Worm (Caenorhabditis elegans) whole organism, late embryonic: ENCODE measurements around the gene pacs-1.

Experiments used
- K09A11.1 ChIP-seq: sonication (generic microtip); optimal IDR thresholded peaks from 2 replicates; lab custom pipeline; 2017; ENCODE audit warnings: antibody characterized with exemption, mild to moderate bottlenecking, missing genetic modification characterization, missing compliant biosample characterization; ENCODE audit not compliant: insufficient read depth
- T23F11.4 ChIP-seq: fragments of 200-800 bp; sonication (Bioruptor generic); optimal IDR thresholded peaks from 2 replicates; lab custom pipeline; 2018; ENCODE audit warnings: mild to moderate bottlenecking, missing genetic modification characterization, missing compliant biosample characterization
- Y22D7AL.16 ChIP-seq: sonication (generic microtip); optimal IDR thresholded peaks from 2 replicates; lab custom pipeline; 2016; ENCODE audit warnings: missing genetic modification characterization, missing compliant biosample characterization
- ceh-22 ChIP-seq: sonication (generic microtip); optimal IDR thresholded peaks from 2 replicates; lab custom pipeline; 2017; ENCODE audit warnings: missing biosample characterization, missing genetic modification characterization
- ceh-24 ChIP-seq: sonication (generic microtip); optimal IDR thresholded peaks from 2 replicates; lab custom pipeline; 2016; ENCODE audit warnings: mild to moderate bottlenecking, missing genetic modification characterization, missing compliant biosample characterization
- ceh-30 ChIP-seq: fragments of 150-350 bp; optimal IDR thresholded peaks from 2 replicates; lab custom pipeline; 2014; ENCODE audit warnings: missing biosample characterization, missing genetic modification characterization
- ceh-34 ChIP-seq: sonication (generic microtip); optimal IDR thresholded peaks from 2 replicates; lab custom pipeline; 2016; ENCODE audit warnings: mild to moderate bottlenecking, missing genetic modification characterization, missing compliant biosample characterization
- ceh-48 ChIP-seq: sonication (generic microtip); optimal IDR thresholded peaks from 2 replicates; lab custom pipeline; 2016; ENCODE audit warnings: missing genetic modification characterization, inconsistent platforms, missing compliant biosample characterization
- che-1 ChIP-seq: sonication (generic microtip); optimal IDR thresholded peaks from 2 replicates; lab custom pipeline; 2016; ENCODE audit warnings: mild to moderate bottlenecking, missing genetic modification characterization, missing compliant biosample characterization
- dve-1 ChIP-seq: sonication (generic microtip); optimal IDR thresholded peaks from 2 replicates; lab custom pipeline; 2017; ENCODE audit warnings: antibody characterized with exemption, mild to moderate bottlenecking, missing genetic modification characterization, missing compliant biosample characterization
- elt-2 ChIP-seq: sonication (generic microtip); optimal IDR thresholded peaks from 2 replicates; lab custom pipeline; 2016; ENCODE audit warnings: missing genetic modification reagents, missing genetic modification characterization, missing compliant biosample characterization
- eyg-1 ChIP-seq: sonication (generic microtip); optimal IDR thresholded peaks from 2 replicates; lab custom pipeline; 2016; ENCODE audit warnings: missing genotype, missing genetic modification characterization, missing compliant biosample characterization
- fax-1 ChIP-seq: sonication (generic microtip); optimal IDR thresholded peaks from 2 replicates; lab custom pipeline; 2016; ENCODE audit warnings: missing genotype, missing genetic modification characterization, missing compliant biosample characterization
- hlh-15 ChIP-seq: sonication (generic microtip); optimal IDR thresholded peaks from 2 replicates; lab custom pipeline; 2016; ENCODE audit warnings: missing genetic modification characterization, missing compliant biosample characterization
- hlh-6 ChIP-seq: sonication (generic microtip); optimal IDR thresholded peaks from 2 replicates; lab custom pipeline; 2016; ENCODE audit warnings: missing genotype, missing genetic modification characterization, missing compliant biosample characterization
- hlh-8 ChIP-seq: sonication (generic microtip); optimal IDR thresholded peaks from 2 replicates; lab custom pipeline; 2016; ENCODE audit warnings: missing genotype, missing genetic modification characterization, missing compliant biosample characterization
- lim-6 ChIP-seq: sonication (generic microtip); optimal IDR thresholded peaks from 2 replicates; lab custom pipeline; 2016; ENCODE audit warnings: missing genetic modification characterization, missing compliant biosample characterization
- madf-2 ChIP-seq: sonication (generic microtip); optimal IDR thresholded peaks from 2 replicates; lab custom pipeline; 2017; ENCODE audit warnings: missing genetic modification characterization, missing compliant biosample characterization
- mec-3 ChIP-seq: sonication (generic microtip); optimal IDR thresholded peaks from 2 replicates; lab custom pipeline; 2016; ENCODE audit warnings: borderline replicate concordance, missing genetic modification characterization, missing compliant biosample characterization
- nhr-11 ChIP-seq: fragments of 150-350 bp; optimal IDR thresholded peaks from 2 replicates; lab custom pipeline; 2014; ENCODE audit warnings: missing biosample characterization, missing genetic modification characterization
- nhr-232 ChIP-seq: sonication (generic microtip); optimal IDR thresholded peaks from 2 replicates; lab custom pipeline; 2016; ENCODE audit warnings: missing genetic modification characterization, missing compliant biosample characterization
- npax-4 ChIP-seq: sonication (generic microtip); optimal IDR thresholded peaks from 2 replicates; lab custom pipeline; 2016; ENCODE audit warnings: missing genetic modification characterization, missing compliant biosample characterization
- odd-2 ChIP-seq: sonication (generic microtip); optimal IDR thresholded peaks from 2 replicates; lab custom pipeline; 2017; ENCODE audit warnings: antibody characterized with exemption, mild to moderate bottlenecking, missing genetic modification characterization, missing compliant biosample characterization
- pha-2 ChIP-seq: sonication (generic microtip); optimal IDR thresholded peaks from 2 replicates; lab custom pipeline; 2017; ENCODE audit warnings: mild to moderate bottlenecking, missing genetic modification characterization, missing compliant biosample characterization
- pros-1 ChIP-seq: fragments of 150-350 bp; optimal IDR thresholded peaks from 2 replicates; lab custom pipeline; 2014; ENCODE audit warnings: missing biosample characterization, missing genetic modification reagents, missing genetic modification characterization
- ref-2 ChIP-seq: sonication (generic microtip); optimal IDR thresholded peaks from 2 replicates; lab custom pipeline; 2016; ENCODE audit warnings: missing genetic modification characterization, missing compliant biosample characterization
- rnt-1 ChIP-seq: sonication (generic microtip); optimal IDR thresholded peaks from 2 replicates; lab custom pipeline; 2016; ENCODE audit warnings: missing genetic modification characterization, missing compliant biosample characterization
- sdc-2 ChIP-seq: sonication (generic microtip); optimal IDR thresholded peaks from 2 replicates; lab custom pipeline; 2016; ENCODE audit warnings: missing genotype, missing genetic modification characterization, missing compliant biosample characterization
- sox-2 ChIP-seq: fragments of 200-800 bp; sonication (Bioruptor generic); IDR thresholded peaks from 2 replicates; pipeline ENCODE4 v1.3.6; 2022; ENCODE audit warnings: missing genetic modification reagents, missing genetic modification characterization, missing compliant biosample characterization
- tbx-2 ChIP-seq: sonication (generic microtip); optimal IDR thresholded peaks from 2 replicates; lab custom pipeline; 2016; ENCODE audit warnings: missing genetic modification characterization, missing compliant biosample characterization
- ttx-3 ChIP-seq: sonication (generic microtip); optimal IDR thresholded peaks from 2 replicates; lab custom pipeline; 2016; ENCODE audit warnings: missing genetic modification reagents, missing genetic modification characterization, missing compliant biosample characterization
- unc-3 ChIP-seq, 2 experiments: fragments of 200-800 bp in 1 of 2; sonication (Bioruptor generic) in 1 of 2; sonication (generic microtip) in 1 of 2; conservative IDR thresholded peaks in 1 of 2; optimal IDR thresholded peaks in 1 of 2; 2 replicates each; pipeline versions ENCODE4 v1.3.6 to Lab custom; 2016 to 2022; ENCODE audit warnings: missing compliant biosample characterization in 2 of 2, missing genetic modification characterization in 2 of 2, missing genetic modification reagents in 1 of 2
- unc-55 ChIP-seq: sonication (generic microtip); optimal IDR thresholded peaks from 2 replicates; lab custom pipeline; 2017; ENCODE audit warnings: missing biosample characterization, missing genetic modification reagents, missing genetic modification characterization
- unc-86 ChIP-seq: sonication (generic microtip); optimal IDR thresholded peaks from 2 replicates; lab custom pipeline; 2016; ENCODE audit warnings: missing genetic modification characterization, missing compliant biosample characterization
- zip-5 ChIP-seq: sonication (generic microtip); optimal IDR thresholded peaks from 2 replicates; lab custom pipeline; 2016; ENCODE audit warnings: missing genetic modification characterization, missing compliant biosample characterization
- ztf-16 ChIP-seq: sonication (generic microtip); optimal IDR thresholded peaks from 2 replicates; lab custom pipeline; 2017; ENCODE audit warnings: missing genetic modification characterization, missing compliant biosample characterization

Gene pacs-1

DNA sequence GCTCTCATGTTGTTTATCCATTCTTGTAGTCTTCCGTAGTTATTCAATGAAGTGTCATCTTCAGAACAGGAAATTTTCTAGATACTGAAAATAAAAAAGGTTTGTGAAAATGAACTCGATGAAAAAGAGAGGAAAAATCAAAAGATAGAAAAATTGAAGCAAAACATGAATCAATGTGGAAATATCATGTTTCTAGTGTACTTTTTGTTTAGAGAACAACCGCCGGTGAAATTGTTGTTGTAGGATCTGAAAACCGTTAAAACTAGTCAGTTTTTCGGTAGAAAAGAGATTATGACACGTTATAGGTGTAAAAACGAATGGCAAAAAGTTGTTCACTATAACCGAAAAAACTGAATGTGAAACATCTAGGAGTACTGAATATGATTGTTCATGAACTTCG, at the start of gene pacs-1:
TSS of gene pacs-1 (minus strand) at position 101 of the 400 bp plus-strand sequence.
- TF ChIP-seq ceh-30 (tag; lab: Kevin White, UChicago) = no peak
- no peak for TF ChIP-seq sdc-2 (tag; lab: Kevin White, UChicago)
- no peak for TF ChIP-seq nhr-232 (tag; lab: Kevin White, UChicago)
- TF ChIP-seq mec-3 = no peak

DNA sequence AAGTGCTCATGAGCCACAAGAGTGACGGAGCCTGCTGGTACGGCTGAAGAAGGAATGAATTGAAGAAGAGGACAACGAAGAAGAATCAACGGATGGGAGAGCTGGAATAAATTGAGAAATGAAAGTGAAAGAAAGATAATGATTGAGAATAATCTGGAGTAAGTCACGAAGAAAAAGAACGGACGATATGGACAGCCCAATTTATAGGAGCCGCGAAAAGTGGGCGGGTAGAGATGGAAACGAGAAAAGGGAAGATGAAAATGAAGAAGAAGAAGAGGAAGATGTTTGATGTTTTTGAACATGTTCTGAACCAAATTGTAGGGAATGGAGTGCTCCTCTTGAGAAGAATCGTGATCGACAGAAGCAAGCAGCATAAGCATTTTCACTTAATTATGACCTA, 49.3 kb upstream of the pacs-1 start, which contains the start of gene slc-17.7:
TSS of gene slc-17.7 (minus strand) at position 101 of the 400 bp plus-strand sequence.
- TF ChIP-seq elt-2 (tag; lab: Kevin White, UChicago) (no peak), K09A11.1 (tag; lab: Kevin White, UChicago) (no peak), T23F11.4 (GFP tag; lab: Kevin White, UChicago) (no peak), tbx-2 (tag; lab: Kevin White, UChicago) (no peak), madf-2 (tag; lab: Kevin White, UChicago) (no peak), lim-6 (tag; lab: Kevin White, UChicago) (no peak), hlh-6 (tag; lab: Kevin White, UChicago) (no peak), rnt-1 (tag; lab: Kevin White, UChicago) (no peak), npax-4 (no peak)

DNA sequence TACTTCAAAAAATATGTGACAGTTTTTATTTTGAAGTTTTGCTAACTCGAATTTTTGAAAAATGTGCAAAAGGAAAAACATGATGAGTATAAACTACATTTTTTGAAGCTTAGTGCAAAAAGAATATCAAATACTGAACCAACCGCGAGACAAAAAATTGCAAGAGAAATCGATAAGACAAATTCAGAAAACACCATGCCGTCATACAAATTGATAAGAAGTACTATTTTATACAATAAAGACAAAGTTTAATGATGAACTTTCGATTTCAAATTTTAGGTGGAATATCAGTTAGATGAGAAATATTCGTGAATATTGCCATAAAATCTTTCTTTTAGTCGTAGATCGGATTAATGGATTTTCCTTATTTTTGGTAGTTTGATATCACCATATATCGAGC, 45.6 kb upstream of the pacs-1 start:
- TF ChIP-seq ceh-34 (tag; lab: Kevin White, UChicago) (no peak), eyg-1 (tag; lab: Kevin White, UChicago) (no peak), che-1 (tag; lab: Kevin White, UChicago) (no peak), odd-2 (no peak)

DNA sequence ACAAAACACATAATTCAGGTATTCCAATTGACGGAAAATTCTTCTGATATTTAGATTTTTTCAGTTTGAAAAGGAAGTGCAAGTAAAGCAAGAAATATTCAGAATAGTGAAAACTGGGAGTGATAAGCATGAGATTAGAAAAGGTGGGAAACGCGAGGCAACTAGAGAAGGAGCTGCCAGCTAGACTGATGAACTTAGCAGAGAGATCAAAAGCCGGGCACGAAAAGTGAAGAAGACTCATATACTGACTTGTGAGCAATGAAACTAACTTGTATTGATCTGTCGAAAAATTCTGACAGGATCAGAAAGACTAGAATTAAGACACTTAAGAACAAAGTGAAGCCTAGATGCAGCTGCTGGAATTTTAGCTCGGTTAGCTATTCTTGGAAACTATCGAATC, 44.4 kb upstream of the pacs-1 start, which contains the start of gene nhr-36:
TSS of gene nhr-36 (minus strand) at position 101 of the 400 bp plus-strand sequence.
- TF ChIP-seq madf-2 (tag; lab: Kevin White, UChicago) (no peak), ceh-24 (no peak), unc-55 (GFP tag; lab: Kevin White, UChicago) (no peak), npax-4 (no peak), odd-2 (no peak), ttx-3 (tag; lab: Kevin White, UChicago) (no peak), Y22D7AL.16 (tag; lab: Kevin White, UChicago) (no peak), ref-2 (no peak), zip-5 (tag; lab: Kevin White, UChicago) (no peak), unc-86 (tag; lab: Kevin White, UChicago) (no peak), pros-1 (tag; lab: Kevin White, UChicago) (no peak), fax-1 (tag; lab: Kevin White, UChicago) (no peak), mec-3 (no peak), dve-1 (tag; lab: Kevin White, UChicago) (no peak), che-1 (tag; lab: Kevin White, UChicago) (no peak), hlh-15 (tag; lab: Kevin White, UChicago) (no peak), ceh-48 (tag; lab: Kevin White, UChicago) (no peak), nhr-232 (tag; lab: Kevin White, UChicago) (no peak), ztf-16 (tag; lab: Kevin White, UChicago) (no peak), K09A11.1 (tag; lab: Kevin White, UChicago) (no peak)
- TF ChIP-seq, all 69 proteins: peak for 0

DNA sequence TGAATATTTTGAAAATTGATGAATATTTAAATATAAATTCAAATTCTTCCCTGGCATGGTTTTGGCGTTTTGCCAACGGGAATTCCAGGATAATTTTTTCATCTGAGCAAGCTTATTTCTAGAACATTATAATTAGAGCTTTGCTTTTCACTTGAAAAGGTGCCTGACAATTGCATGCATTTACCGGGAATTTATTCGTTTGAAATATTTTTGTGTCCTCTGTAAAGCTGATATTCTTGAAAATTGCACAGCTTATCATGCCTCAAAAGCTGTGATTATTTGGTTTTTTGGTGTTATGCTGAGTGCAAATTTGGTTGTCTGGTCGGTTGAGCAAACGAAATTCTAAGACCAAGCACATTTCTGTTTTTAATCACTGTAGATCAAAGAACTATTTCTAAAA, 43.4 kb upstream of the pacs-1 start:
- no peak for TF ChIP-seq che-1 (tag; lab: Kevin White, UChicago)
- TF ChIP-seq, all 69 proteins: peak for 0

DNA sequence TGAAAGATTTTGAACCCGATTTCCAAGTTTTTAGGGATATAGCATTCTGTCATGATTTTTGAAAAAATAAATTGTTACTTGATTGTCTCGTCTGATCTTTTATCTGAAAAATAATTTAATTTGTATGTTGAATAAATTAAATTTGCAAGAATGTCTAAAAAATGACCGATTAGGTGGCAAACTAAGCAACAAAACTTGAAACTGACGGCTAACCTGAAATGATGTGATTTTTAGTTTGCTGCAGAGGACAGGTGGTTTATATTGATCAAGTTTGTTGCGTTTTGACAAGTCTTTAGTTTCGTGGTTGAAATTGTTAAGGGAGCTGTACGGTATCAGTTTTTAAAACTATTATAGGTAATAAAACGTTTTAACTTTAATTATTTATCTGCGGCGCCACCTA, 40.4 kb upstream of the pacs-1 start, which contains the start of gene F07C3.16:
TSS of gene F07C3.16 (minus strand) at position 101 of the 400 bp plus-strand sequence.
- no peak for TF ChIP-seq hlh-8 (tag; lab: Kevin White, UChicago)
- TF ChIP-seq K09A11.1 (tag; lab: Kevin White, UChicago) = no peak
- TF ChIP-seq unc-3 (GFP tag; conservative IDR thresholded peaks at IDR 0.05; lab: Robert Waterston, UW) = no peak
- no peak for TF ChIP-seq unc-3 (tag; optimal IDR thresholded peaks at IDR 0.05; lab: Kevin White, UChicago)
- no peak for TF ChIP-seq sox-2 (GFP tag; lab: Robert Waterston, UW)
- TF ChIP-seq che-1 (tag; lab: Kevin White, UChicago) = no peak
- TF ChIP-seq pha-2 (tag; lab: Kevin White, UChicago) = no peak
- no peak for TF ChIP-seq zip-5 (tag; lab: Kevin White, UChicago)
- TF ChIP-seq nhr-11 (tag; lab: Kevin White, UChicago) = no peak
- no peak for TF ChIP-seq mec-3
- TF ChIP-seq ceh-22 (tag; lab: Kevin White, UChicago) = no peak
